Fruit fly (Drosophila melanogaster) whole organism, embryonic: ENCODE measurements around the gene fz.

Experiments
- Atf-2 ChIP-seq: fragments of 200-800 bp; sonication (Bioruptor generic); optimal IDR thresholded peaks from 2 replicates; lab custom pipeline; 2016; ENCODE audit warnings: missing biosample characterization, missing genetic modification characterization
- Atf6 ChIP-seq: fragments of 200-800 bp; sonication (Bioruptor generic); IDR thresholded peaks from 2 replicates; pipeline ENCODE4 v1.3.6; 2022; ENCODE audit warnings: missing biosample characterization, missing genetic modification characterization
- B-H2 ChIP-seq: fragments of 200-800 bp; sonication (Bioruptor generic); optimal IDR thresholded peaks from 2 replicates; lab custom pipeline; 2018; ENCODE audit warnings: missing biosample characterization, mild to moderate bottlenecking, missing genetic modification characterization
- CG1024 ChIP-seq: fragments of 200-800 bp; sonication (Bioruptor generic); IDR thresholded peaks from 2 replicates; pipeline ENCODE4 v1.3.6; 2022; ENCODE audit warnings: missing biosample characterization, missing genetic modification characterization
- CG11504 ChIP-seq: fragments of 200-800 bp; sonication (Bioruptor generic); optimal IDR thresholded peaks from 3 replicates; lab custom pipeline; 2019; ENCODE audit warnings: missing biosample characterization, mild to moderate bottlenecking, missing genetic modification characterization, moderate library complexity
- CG11696 ChIP-seq: fragments of 200-800 bp; sonication (Bioruptor generic); IDR thresholded peaks from 2 replicates; pipeline ENCODE4 v1.3.6; 2022; ENCODE audit warnings: missing biosample characterization, missing genetic modification characterization
- CG14965 ChIP-seq: fragments of 200-800 bp; sonication (Bioruptor generic); optimal IDR thresholded peaks from 2 replicates; lab custom pipeline; 2016; ENCODE audit warnings: missing biosample characterization, missing genetic modification characterization, borderline replicate concordance
- CG15269 ChIP-seq: fragments of 200-800 bp; sonication (Bioruptor generic); optimal IDR thresholded peaks from 2 replicates; lab custom pipeline; 2018; ENCODE audit warnings: missing biosample characterization, mild to moderate bottlenecking, missing genetic modification characterization, moderate library complexity
- CG1602 ChIP-seq: fragments of 200-800 bp; sonication (Bioruptor generic); optimal IDR thresholded peaks from 3 replicates; lab custom pipeline; 2016; ENCODE audit warnings: missing biosample characterization, missing genetic modification characterization
- CG2116 ChIP-seq: fragments of 200-800 bp; sonication (Bioruptor generic); optimal IDR thresholded peaks from 3 replicates; lab custom pipeline; 2018; ENCODE audit warnings: missing biosample characterization, mild to moderate bottlenecking, missing genetic modification characterization
- CG2202 ChIP-seq: fragments of 200-800 bp; sonication (Bioruptor generic); optimal IDR thresholded peaks from 2 replicates; lab custom pipeline; 2018; ENCODE audit warnings: missing biosample characterization, mild to moderate bottlenecking, missing genetic modification characterization
- CG2889 ChIP-seq: fragments of 200-800 bp; sonication (Bioruptor generic); IDR thresholded peaks from 3 replicates; pipeline ENCODE4 v1.3.6; 2022; ENCODE audit warnings: missing biosample characterization, missing genetic modification characterization
- CG31365 ChIP-seq: fragments of 200-800 bp; sonication (Bioruptor generic); optimal IDR thresholded peaks from 2 replicates; lab custom pipeline; 2018; ENCODE audit warnings: missing biosample characterization, mild to moderate bottlenecking, missing genetic modification characterization
- CG32767 ChIP-seq: fragments of 200-800 bp; sonication (Bioruptor generic); IDR thresholded peaks from 2 replicates; pipeline ENCODE4 v1.3.6; 2022; ENCODE audit warnings: missing biosample characterization, missing genetic modification characterization
- CG3995 ChIP-seq: fragments of 200-800 bp; sonication (Bioruptor generic); optimal IDR thresholded peaks from 3 replicates; lab custom pipeline; 2016; ENCODE audit warnings: missing biosample characterization, missing genetic modification characterization
- CG5953 ChIP-seq: fragments of 200-800 bp; sonication (Bioruptor generic); IDR thresholded peaks from 2 replicates; pipeline ENCODE4 v1.3.6; 2022; ENCODE audit warnings: missing biosample characterization, missing genetic modification characterization
- CG7745 ChIP-seq: fragments of 200-800 bp; sonication (Bioruptor generic); optimal IDR thresholded peaks from 2 replicates; lab custom pipeline; 2018; ENCODE audit warnings: missing biosample characterization, mild to moderate bottlenecking, missing genetic modification characterization, moderate library complexity
- CG8478 ChIP-seq: fragments of >200 bp; optimal IDR thresholded peaks from 2 replicates; lab custom pipeline; 2018
- CG9727 ChIP-seq: fragments of 200-800 bp; sonication (Bioruptor generic); optimal IDR thresholded peaks from 3 replicates; lab custom pipeline; 2017; ENCODE audit warnings: missing biosample characterization, mild to moderate bottlenecking, missing genetic modification characterization
- CHES-1-like ChIP-seq: fragments of 200-800 bp; sonication (Bioruptor generic); optimal IDR thresholded peaks from 2 replicates; lab custom pipeline; 2016; ENCODE audit warnings: missing biosample characterization, missing genetic modification characterization
- CTCF ChIP-seq: fragments of 200-800 bp; sonication (Bioruptor generic); optimal IDR thresholded peaks from 2 replicates; lab custom pipeline; 2017; ENCODE audit warnings: missing biosample characterization, mild to moderate bottlenecking, missing genetic modification characterization, moderate library complexity
- CkIIα-i1 ChIP-seq: fragments of 200-800 bp; sonication (Bioruptor generic); IDR thresholded peaks from 2 replicates; pipeline ENCODE4 v1.3.6; 2022; ENCODE audit warnings: missing biosample characterization, missing genetic modification characterization
- CrebB ChIP-seq: fragments of 200-800 bp; sonication (Bioruptor generic); optimal IDR thresholded peaks from 3 replicates; lab custom pipeline; 2018; ENCODE audit warnings: missing biosample characterization, mild to moderate bottlenecking, missing genetic modification characterization
- Dek ChIP-seq: fragments of 200-800 bp; sonication (Bioruptor generic); optimal IDR thresholded peaks from 3 replicates; lab custom pipeline; 2019; ENCODE audit warnings: missing biosample characterization, mild to moderate bottlenecking, missing genetic modification characterization, moderate library complexity
- E2f2 ChIP-seq: fragments of 200-800 bp; sonication (Bioruptor generic); IDR thresholded peaks from 2 replicates; pipeline ENCODE4 v1.3.6; 2022; ENCODE audit warnings: missing biosample characterization, missing genetic modification characterization
- Gug ChIP-seq: fragments of 200-800 bp; sonication (Bioruptor generic); IDR thresholded peaks from 4 replicates; pipeline ENCODE4 v1.3.6; 2022; ENCODE audit warnings: missing biosample characterization, missing genetic modification characterization
- Hey ChIP-seq: fragments of 200-800 bp; sonication (Bioruptor generic); optimal IDR thresholded peaks from 3 replicates; lab custom pipeline; 2018; ENCODE audit warnings: missing biosample characterization, mild to moderate bottlenecking, missing genetic modification characterization
- Hmr ChIP-seq: fragments of 200-800 bp; sonication (Bioruptor generic); optimal IDR thresholded peaks from 3 replicates; lab custom pipeline; 2017; ENCODE audit warnings: mild to moderate bottlenecking, missing biosample characterization, missing genetic modification reagents, missing genetic modification characterization
- Mrtf ChIP-seq: fragments of 200-800 bp; sonication (Bioruptor generic); IDR thresholded peaks from 3 replicates; pipeline ENCODE4 v1.3.6; 2022; ENCODE audit warnings: missing biosample characterization, missing genetic modification characterization
- Nf-YC ChIP-seq: fragments of 200-800 bp; optimal IDR thresholded peaks from 3 replicates; lab custom pipeline; 2019; ENCODE audit warnings: missing biosample characterization, mild to moderate bottlenecking, missing genetic modification characterization, moderate library complexity
- Ptx1 ChIP-seq: fragments of 200-800 bp; sonication (Bioruptor generic); IDR thresholded peaks from 2 replicates; pipeline ENCODE4 v1.3.6; 2022; ENCODE audit warnings: missing biosample characterization, missing genetic modification characterization
- Six4 ChIP-seq: fragments of 200-800 bp; sonication (Bioruptor generic); optimal IDR thresholded peaks from 2 replicates; lab custom pipeline; 2016; ENCODE audit warnings: missing biosample characterization, missing genetic modification characterization
- Sox102F ChIP-seq: fragments of 200-800 bp; sonication (Bioruptor generic); optimal IDR thresholded peaks from 2 replicates; lab custom pipeline; 2018; ENCODE audit warnings: missing biosample characterization, mild to moderate bottlenecking, missing genetic modification characterization, moderate library complexity
- al ChIP-seq: fragments of 200-800 bp; sonication (Bioruptor generic); IDR thresholded peaks from 2 replicates; pipeline ENCODE4 v1.3.6; 2022; ENCODE audit warnings: missing biosample characterization, missing genetic modification characterization
- ase ChIP-seq: fragments of 200-800 bp; sonication (Bioruptor generic); IDR thresholded peaks from 3 replicates; pipeline ENCODE4 v1.3.6; 2022; ENCODE audit warnings: missing biosample characterization, missing genetic modification characterization
- br ChIP-seq: fragments of >200 bp; optimal IDR thresholded peaks from 2 replicates; lab custom pipeline; 2017
- caup ChIP-seq: fragments of 200-800 bp; sonication (Bioruptor generic); optimal IDR thresholded peaks from 3 replicates; lab custom pipeline; 2017; ENCODE audit warnings: missing biosample characterization, mild to moderate bottlenecking, missing genetic modification characterization, moderate library complexity; ENCODE audit not compliant: severe bottlenecking
- cg ChIP-seq: fragments of 200-800 bp; sonication (Bioruptor generic); optimal IDR thresholded peaks from 3 replicates; lab custom pipeline; 2019; ENCODE audit warnings: missing biosample characterization, mild to moderate bottlenecking, missing genetic modification characterization, moderate library complexity
- dpn ChIP-seq, 2 experiments: fragments of 200-800 bp; sonication (Bioruptor generic); optimal IDR thresholded peaks; 3 replicates each; lab custom pipeline; 2016; ENCODE audit warnings: missing biosample characterization in 2 of 2, missing genetic modification characterization in 2 of 2
- esg ChIP-seq: fragments of 200-800 bp; sonication (Bioruptor generic); conservative IDR thresholded peaks from 2 replicates; pipeline ENCODE4 v1.3.6; 2022; ENCODE audit warnings: missing biosample characterization, missing genetic modification characterization
- gcm ChIP-seq: fragments of 200-800 bp; sonication (Bioruptor generic); optimal IDR thresholded peaks from 2 replicates; lab custom pipeline; 2019; ENCODE audit warnings: missing biosample characterization, mild to moderate bottlenecking, missing genetic modification characterization, moderate library complexity
- lmd ChIP-seq: fragments of 200-800 bp; sonication (Bioruptor generic); IDR thresholded peaks from 2 replicates; pipeline ENCODE4 v1.3.6; 2022; ENCODE audit warnings: missing biosample characterization, missing genetic modification characterization
- mirr ChIP-seq: fragments of 200-800 bp; sonication (Bioruptor generic); optimal IDR thresholded peaks from 3 replicates; lab custom pipeline; 2018; ENCODE audit warnings: missing biosample characterization, mild to moderate bottlenecking, missing genetic modification characterization
- pan ChIP-seq, 4 experiments: fragments of >200 bp in 3 of 4; fragments of 200-800 bp in 1 of 4; sonication (Bioruptor generic) in 1 of 4; optimal IDR thresholded peaks in 3 of 4; IDR thresholded peaks in 1 of 4; 2 replicates each; pipeline versions ENCODE4 v1.3.6 to Lab custom; 2017 to 2022; ENCODE audit warnings: missing biosample characterization in 2 of 4, missing genetic modification characterization in 2 of 4, mixed read lengths in 1 of 4
- pfk ChIP-seq: fragments of 200-800 bp; sonication (Bioruptor generic); optimal IDR thresholded peaks from 2 replicates; lab custom pipeline; 2018; ENCODE audit warnings: missing biosample characterization, mild to moderate bottlenecking, missing genetic modification characterization, moderate library complexity
- stwl ChIP-seq: fragments of 200-800 bp; sonication (Bioruptor generic); optimal IDR thresholded peaks from 3 replicates; lab custom pipeline; 2018; ENCODE audit warnings: missing biosample characterization, mild to moderate bottlenecking, missing genetic modification characterization, moderate library complexity
- tin ChIP-seq: fragments of 200-800 bp; sonication (Bioruptor generic); optimal IDR thresholded peaks from 3 replicates; lab custom pipeline; 2016; ENCODE audit warnings: missing biosample characterization, missing genetic modification characterization
- toy ChIP-seq: fragments of 200-800 bp; sonication (Bioruptor generic); IDR thresholded peaks from 2 replicates; pipeline ENCODE4 v1.3.6; 2022; ENCODE audit warnings: missing biosample characterization, missing genetic modification characterization
- ttk ChIP-seq: fragments of 200-800 bp; sonication (Bioruptor generic); IDR thresholded peaks from 2 replicates; pipeline ENCODE4 v2.1.2; 2022; ENCODE audit warnings: missing biosample characterization, missing genetic modification characterization
- zen2 ChIP-seq: fragments of 200-800 bp; sonication (Bioruptor generic); IDR thresholded peaks from 3 replicates; pipeline ENCODE4 v1.3.6; 2022; ENCODE audit warnings: missing biosample characterization, missing genetic modification characterization; ENCODE audit not compliant: partially characterized antibody
- zfh1 ChIP-seq: fragments of 200-800 bp; sonication (Bioruptor generic); IDR thresholded peaks from 3 replicates; pipeline ENCODE4 v1.3.6; 2022; ENCODE audit warnings: missing biosample characterization, missing genetic modification characterization

The fz gene

DNA sequence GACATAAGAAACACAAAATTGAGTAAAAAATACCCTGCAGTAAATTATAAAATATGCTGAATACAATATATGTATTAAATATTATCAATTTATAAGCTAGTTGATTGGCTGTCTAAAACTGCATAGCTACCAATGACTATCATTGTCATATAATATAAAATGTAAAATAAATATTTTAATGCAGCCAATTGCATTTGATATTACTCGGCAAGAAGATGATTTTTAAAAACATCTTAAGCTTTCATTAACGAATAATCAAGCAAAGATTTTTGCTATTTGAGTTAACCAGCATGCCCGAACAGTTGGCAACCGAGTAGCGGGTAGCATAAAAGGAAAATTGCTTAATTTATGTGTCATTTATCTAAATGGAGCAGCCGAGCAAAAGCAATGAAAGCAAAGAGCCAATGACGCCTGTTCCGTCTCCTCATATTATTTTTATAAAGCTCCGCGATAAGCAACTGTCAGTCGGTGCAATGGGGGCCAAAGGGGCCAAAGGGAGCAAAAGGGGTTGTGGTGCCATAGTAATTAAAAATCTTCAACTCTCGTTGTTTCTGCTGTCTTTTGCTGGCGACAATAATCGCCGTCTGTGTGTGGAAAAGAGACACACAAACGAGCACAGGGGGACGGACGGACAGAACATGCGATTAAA lies 89.1 kb downstream of the fz start (continued):
- no peak for TF ChIP-seq zen2
- TF ChIP-seq ttk (GFP tag; lab: Robert Waterston, UW), result no peak
- TF ChIP-seq CG32767 (GFP tag; lab: Robert Waterston, UW), result peak; percentile 23; the same call in 1 of the 2 replicates
- no peak for TF ChIP-seq CHES-1-like (GFP tag; lab: Kevin White, UChicago)
- TF ChIP-seq ase (GFP tag; lab: Robert Waterston, UW), result no peak
- no peak for TF ChIP-seq cg (GFP tag; lab: Kevin White, UChicago)
- TF ChIP-seq CG2889 (GFP tag; lab: Robert Waterston, UW), result no peak
- no peak for TF ChIP-seq Gug (GFP tag; lab: Robert Waterston, UW)
- no peak for TF ChIP-seq stwl (tag; lab: Kevin White, UChicago)
- TF ChIP-seq CG31365 (tag; lab: Kevin White, UChicago), result no peak
- no peak for TF ChIP-seq CG14965
- no peak for TF ChIP-seq CG3995
- TF ChIP-seq caup, result no peak
- TF ChIP-seq gcm, result no peak
- TF ChIP-seq tin (GFP tag; lab: Kevin White, UChicago), result peak; percentile 12
- TF ChIP-seq CG11696 (GFP tag; lab: Robert Waterston, UW), result no peak
- peak; percentile 82 for TF ChIP-seq Sox102F (GFP tag; lab: Kevin White, UChicago)
- no peak for TF ChIP-seq zfh1 (GFP tag; lab: Robert Waterston, UW)
- 0 out of 2 replicates have a peak, but pooled peaks have one; percentile 30 for TF ChIP-seq CG5953 (GFP tag; lab: Robert Waterston, UW)
- no peak for TF ChIP-seq pfk (GFP tag; lab: Kevin White, UChicago)
- TF ChIP-seq E2f2 (GFP tag; lab: Robert Waterston, UW), result no peak
- TF ChIP-seq Hey (tag; lab: Kevin White, UChicago), result no peak
- peak; percentile 35 for TF ChIP-seq mirr
- TF ChIP-seq CkIIα-i1 (GFP tag; lab: Robert Waterston, UW), result no peak
- TF ChIP-seq pan (optimal IDR thresholded peaks at IDR 0.05; lab: Kevin White, UChicago), result no peak
- no peak for TF ChIP-seq pan (GFP tag; optimal IDR thresholded peaks at IDR 0.05 in 1 of 2, IDR thresholded peaks at IDR 0.05 in 1 of 2)
- TF ChIP-seq toy (GFP tag; lab: Robert Waterston, UW), result no peak
- TF ChIP-seq CTCF, result no peak
- TF ChIP-seq B-H2, result no peak
- TF ChIP-seq dpn (GFP tag; optimal IDR thresholded peaks at IDR 0.05; lab: Kevin White, UChicago), result peak in 1 of 2 experiments; percentile 31
- TF ChIP-seq Hmr (GFP tag; lab: Kevin White, UChicago), result peak; percentile 21
- TF ChIP-seq Atf6 (GFP tag; lab: Robert Waterston, UW), result 0 out of 2 replicates have a peak, but pooled peaks have one; percentile 34
- no peak for TF ChIP-seq Nf-YC (tag; lab: Kevin White, UChicago)
- TF ChIP-seq CG15269 (tag; lab: Kevin White, UChicago), result peak; percentile 58
- TF ChIP-seq Ptx1 (GFP tag; lab: Robert Waterston, UW), result peak; percentile 53
- peak; percentile 83 for TF ChIP-seq CG11504
- peak; percentile 17 for TF ChIP-seq Dek
- 0 out of 3 replicates have a peak, but pooled peaks have one; percentile 18 for TF ChIP-seq Mrtf
- no peak for TF ChIP-seq CG8478 (lab: Kevin White, UChicago)
- peak; percentile 9 for TF ChIP-seq CG1602 (GFP tag; lab: Kevin White, UChicago)
- TF ChIP-seq al, result no peak
- no peak for TF ChIP-seq br (lab: Kevin White, UChicago)
- TF ChIP-seq lmd (GFP tag; lab: Robert Waterston, UW), result peak; percentile 44
- no peak for TF ChIP-seq CG2116 (GFP tag; lab: Kevin White, UChicago)
- no peak for TF ChIP-seq CG1024 (GFP tag; lab: Robert Waterston, UW)
- TF ChIP-seq esg, result peak; percentile 52
- TF ChIP-seq Six4 (GFP tag; lab: Kevin White, UChicago), result no peak
- TF ChIP-seq CG9727 (GFP tag; lab: Kevin White, UChicago), result peak; percentile 21
- no peak for TF ChIP-seq CG2202 (tag; lab: Kevin White, UChicago)
- no peak for TF ChIP-seq CrebB (tag; lab: Kevin White, UChicago)
- TF ChIP-seq CG7745 (tag; lab: Kevin White, UChicago), result no peak
- TF ChIP-seq Atf-2 (GFP tag; lab: Kevin White, UChicago), result no peak
